Fruit fly (Drosophila melanogaster): Measurements from ENCODE around the gene CG17896.

The CG17896 gene

DNA sequence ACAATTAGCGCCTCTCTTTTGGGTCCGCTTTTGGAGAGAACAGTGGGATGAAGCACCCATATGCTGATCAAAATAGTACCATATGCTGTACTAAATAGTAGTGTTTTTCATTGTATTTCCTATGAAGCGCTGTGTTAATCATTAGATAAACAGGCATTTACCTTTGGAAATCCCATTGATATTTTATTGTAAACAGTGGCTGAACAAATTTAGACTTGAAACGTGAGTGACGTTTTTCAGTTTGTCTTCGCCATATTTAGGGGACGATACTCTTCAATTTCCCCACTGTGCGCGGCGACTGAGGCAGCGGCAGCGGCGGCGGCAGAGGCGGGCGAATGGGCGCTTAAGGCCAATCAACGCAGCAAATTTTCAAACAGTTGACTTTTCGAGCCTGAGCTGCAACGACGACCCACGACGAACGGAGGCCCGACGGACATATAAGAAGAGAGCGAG lies 6.3 kb upstream of the CG17896 start (continued):
- TF ChIP-seq CG9876 (GFP tag; optimal IDR thresholded peaks at IDR 0.05), result peak; percentile 60
- peak; percentile 47 for TF ChIP-seq dmrt11E (tag; optimal IDR thresholded peaks at IDR 0.05)
- TF ChIP-seq CG12299 (tag; optimal IDR thresholded peaks at IDR 0.05), result peak; percentile 89
- TF ChIP-seq CG18262 (tag; optimal IDR thresholded peaks at IDR 0.05), result peak; percentile 75
- no peak for TF ChIP-seq CG6272 (GFP tag; IDR thresholded peaks at IDR 0.05)
- peak; percentile 87 for TF ChIP-seq gem (tag; optimal IDR thresholded peaks at IDR 0.05)
- TF ChIP-seq rib (GFP tag; IDR thresholded peaks at IDR 0.05), result peak; percentile 77; the same call in 1 of the 2 replicates
- peak; percentile 84 for TF ChIP-seq lilli (GFP tag; optimal IDR thresholded peaks at IDR 0.05)
- TF ChIP-seq CG13894 (tag; optimal IDR thresholded peaks at IDR 0.05), result peak; percentile 90
- TF ChIP-seq Max (GFP tag; optimal IDR thresholded peaks at IDR 0.05), result peak; percentile 75
- no peak for TF ChIP-seq Lpt (GFP tag; optimal IDR thresholded peaks at IDR 0.05)
- peak; percentile 72 for TF ChIP-seq ems (GFP tag; optimal IDR thresholded peaks at IDR 0.05)
- no peak for TF ChIP-seq lov (optimal IDR thresholded peaks at IDR 0.05)
- TF ChIP-seq lov (GFP tag; IDR thresholded peaks at IDR 0.05), result no peak
- TF ChIP-seq sc (optimal IDR thresholded peaks at IDR 0.05), result no peak
- peak; percentile 28 for TF ChIP-seq sc (GFP tag; optimal IDR thresholded peaks at IDR 0.05)
- TF ChIP-seq Deaf1 (tag; optimal IDR thresholded peaks at IDR 0.05), result peak; percentile 61
- peak; percentile 68 for TF ChIP-seq ERR (GFP tag; optimal IDR thresholded peaks at IDR 0.05)
- peak; percentile 55 for TF ChIP-seq Ssrp (tag; optimal IDR thresholded peaks at IDR 0.05)
- TF ChIP-seq CG2120 (GFP tag; optimal IDR thresholded peaks at IDR 0.05), result peak; percentile 92
- peak; percentile 84 for TF ChIP-seq CG13424 (tag; optimal IDR thresholded peaks at IDR 0.05)
- TF ChIP-seq CG6813 (GFP tag; optimal IDR thresholded peaks at IDR 0.05), result peak; percentile 84
- TF ChIP-seq pnt (GFP tag; optimal IDR thresholded peaks at IDR 0.05), result peak; percentile 64
- TF ChIP-seq Fer2 (tag; optimal IDR thresholded peaks at IDR 0.05), result peak; percentile 73
- no peak for TF ChIP-seq HLH4C (GFP tag; IDR thresholded peaks at IDR 0.05; ENCODE audit: partially characterized antibody)
- TF ChIP-seq psq (GFP tag; optimal IDR thresholded peaks at IDR 0.05), result peak; percentile 44
- TF ChIP-seq eyg (GFP tag; optimal IDR thresholded peaks at IDR 0.05), result peak; percentile 64
- TF ChIP-seq zfh1 (GFP tag; IDR thresholded peaks at IDR 0.05), result peak; percentile 53; the same call in 2 of the 3 replicates
- peak; percentile 63 for TF ChIP-seq CG3163 (GFP tag; optimal IDR thresholded peaks at IDR 0.05)
- TF ChIP-seq Dip3 (GFP tag; optimal IDR thresholded peaks at IDR 0.05), result peak; percentile 77
- TF ChIP-seq Dref (GFP tag; IDR thresholded peaks at IDR 0.05), result no peak
- no peak for TF ChIP-seq dimm (GFP tag; IDR thresholded peaks at IDR 0.05)
- TF ChIP-seq pho (GFP tag; optimal IDR thresholded peaks at IDR 0.05), result peak; percentile 85
- TF ChIP-seq CTCF (GFP tag; optimal IDR thresholded peaks at IDR 0.05), result peak; percentile 32
- TF ChIP-seq CG6689 (GFP tag; IDR thresholded peaks at IDR 0.05), result peak; percentile 62
- TF ChIP-seq CG10147 (GFP tag; optimal IDR thresholded peaks at IDR 0.05), result peak; percentile 88
- peak; percentile 82 for TF ChIP-seq CG15011 (GFP tag; optimal IDR thresholded peaks at IDR 0.05)
- TF ChIP-seq tup (GFP tag; optimal IDR thresholded peaks at IDR 0.05), result peak; percentile 61
- TF ChIP-seq Awh (GFP tag; IDR thresholded peaks at IDR 0.05), result peak; percentile 77
- peak; percentile 80 for TF ChIP-seq CG6683 (GFP tag; optimal IDR thresholded peaks at IDR 0.05)
- TF ChIP-seq CG5245 (GFP tag; optimal IDR thresholded peaks at IDR 0.05), result peak; percentile 17
- peak; percentile 62 for TF ChIP-seq en (GFP tag; optimal IDR thresholded peaks at IDR 0.05)
- TF ChIP-seq dmrt99B (tag; optimal IDR thresholded peaks at IDR 0.05), result peak; percentile 88
- peak; percentile 58 for TF ChIP-seq Oaz (GFP tag; IDR thresholded peaks at IDR 0.05)
- no peak for TF ChIP-seq gfzf (GFP tag; optimal IDR thresholded peaks at IDR 0.05)
- peak; percentile 70 for TF ChIP-seq Blimp-1 (GFP tag; optimal IDR thresholded peaks at IDR 0.05)
- peak; percentile 87 for TF ChIP-seq PHDP (tag; optimal IDR thresholded peaks at IDR 0.05)
- TF ChIP-seq ken (GFP tag; IDR thresholded peaks at IDR 0.05), result 0 out of 3 replicates have a peak, but pooled peaks have one; percentile 64
- no peak for TF ChIP-seq CG9797 (GFP tag; optimal IDR thresholded peaks at IDR 0.05)
- peak; percentile 73 for TF ChIP-seq CG32532 (GFP tag; IDR thresholded peaks at IDR 0.05)
- TF ChIP-seq Rfx (GFP tag; IDR thresholded peaks at IDR 0.05), result peak; percentile 85
- TF ChIP-seq Abd-B (GFP tag; optimal IDR thresholded peaks at IDR 0.05), result peak; percentile 51

Measured in whole organism, embryonic.